Worm (Caenorhabditis elegans): ENCODE data around the gene fbxa-72.

Gene fbxa-72

ce11 chrV:667459-667858 is 9.1 kb downstream of the fbxa-72 start, which contains the start of gene nhr-180:
TSS of gene nhr-180 (minus strand) at chrV:667510.
- TF ChIP-seq nhr-23 (tag; optimal IDR thresholded peaks at IDR 0.05), result no peak
- no peak for TF ChIP-seq mbf-1 (tag; optimal IDR thresholded peaks at IDR 0.05)
- TF ChIP-seq ZK546.5 (tag; optimal IDR thresholded peaks at IDR 0.05), result no peak
- no peak for TF ChIP-seq ama-1 (optimal IDR thresholded peaks at IDR 0.05)
- no peak for TF ChIP-seq gmeb-1 (tag; optimal IDR thresholded peaks at IDR 0.05)
- peak; percentile 76 for TF ChIP-seq sma-9 (GFP tag; optimal IDR thresholded peaks at IDR 0.05)
- no peak for TF ChIP-seq sma-9 (tag; optimal IDR thresholded peaks at IDR 0.05)
- TF ChIP-seq unc-62 (GFP tag; optimal IDR thresholded peaks at IDR 0.05), result no peak

DNA sequence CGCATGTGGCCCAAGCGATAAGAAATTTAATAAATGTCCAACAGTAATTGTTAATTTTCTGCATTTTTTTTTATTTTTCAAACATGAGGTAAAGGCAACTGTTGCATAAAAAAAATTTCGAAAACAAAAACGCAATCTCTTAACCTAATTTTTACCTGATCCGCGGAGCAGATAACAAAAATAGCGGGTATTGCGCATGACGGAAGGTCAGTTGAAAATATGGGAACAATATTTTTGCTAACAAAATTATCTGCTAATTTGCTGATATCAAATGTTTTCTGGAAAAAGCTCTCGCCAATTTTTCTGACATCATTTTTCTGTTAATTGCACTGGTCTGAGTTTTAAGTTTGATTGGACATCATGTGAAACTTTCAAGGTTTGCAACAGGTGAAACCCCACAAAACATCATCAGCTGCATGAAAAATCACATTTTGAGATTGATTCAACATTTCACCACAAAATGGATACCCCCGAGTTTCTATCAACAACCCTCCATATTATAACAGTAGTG is 12.2 kb downstream of the fbxa-72 start, which contains the start of the genes F31F4.11 and srh-266:
TSS of gene F31F4.11 (minus strand) at position 101 of the 511 bp plus-strand sequence.
TSS of gene srh-266 (plus strand) at position 461 of the 511 bp plus-strand sequence.
- TF ChIP-seq mdl-1 (tag; optimal IDR thresholded peaks at IDR 0.05) (no peak), unc-62 (GFP tag; optimal IDR thresholded peaks at IDR 0.05) (no peak), unc-55 (GFP tag; optimal IDR thresholded peaks at IDR 0.05) (no peak), Y55F3AM.14 (GFP tag; optimal IDR thresholded peaks at IDR 0.05) (no peak), lin-11 (tag; optimal IDR thresholded peaks at IDR 0.05) (no peak), skn-1 (tag; optimal IDR thresholded peaks at IDR 0.05) (no peak), ceh-82 (tag; optimal IDR thresholded peaks at IDR 0.05) (no peak), crh-2 (tag; optimal IDR thresholded peaks at IDR 0.05) (no peak), elt-1 (tag; optimal IDR thresholded peaks at IDR 0.05) (no peak), ama-1 (optimal IDR thresholded peaks at IDR 0.05) (no peak), ztf-4 (tag; optimal IDR thresholded peaks at IDR 0.05) (no peak), zag-1 (tag; optimal IDR thresholded peaks at IDR 0.05) (no peak), F13H6.1 (tag; optimal IDR thresholded peaks at IDR 0.05) (no peak), lin-39 (tag; optimal IDR thresholded peaks at IDR 0.05) (no peak), peb-1 (tag; optimal IDR thresholded peaks at IDR 0.05) (no peak), ceh-16 (tag; optimal IDR thresholded peaks at IDR 0.05) (no peak), blmp-1 (tag; optimal IDR thresholded peaks at IDR 0.05; ENCODE audit: insufficient read depth) (no peak), nhr-129 (tag; optimal IDR thresholded peaks at IDR 0.05) (no peak)

- TF ChIP-seq unc-62 (GFP tag; optimal IDR thresholded peaks at IDR 0.05) (no peak), snpc-4 (tag; optimal IDR thresholded peaks at IDR 0.05) (no peak), sem-4 (tag; optimal IDR thresholded peaks at IDR 0.05) (no peak), mab-5 (tag; optimal IDR thresholded peaks at IDR 0.05) (no peak), nhr-12 (tag; optimal IDR thresholded peaks at IDR 0.05) (no peak), Y55F3AM.14 (GFP tag; optimal IDR thresholded peaks at IDR 0.05) (no peak), F13H6.1 (tag; optimal IDR thresholded peaks at IDR 0.05) (no peak), aly-2 (tag; optimal IDR thresholded peaks at IDR 0.05) (no peak), gmeb-1 (tag; optimal IDR thresholded peaks at IDR 0.05) (no peak), lin-13 (GFP tag; optimal IDR thresholded peaks at IDR 0.05) (no peak), ceh-82 (tag; optimal IDR thresholded peaks at IDR 0.05) (no peak), lin-11 (tag; optimal IDR thresholded peaks at IDR 0.05) (no peak), nhr-23 (tag; optimal IDR thresholded peaks at IDR 0.05) (no peak), crh-2 (tag; optimal IDR thresholded peaks at IDR 0.05) (no peak)
Observed at ce11 chrV:660210-660609, 16.3 kb downstream of the fbxa-72 start, which contains the start of gene F31F4.17. TSS of gene F31F4.17 (minus strand) at chrV:660310.

DNA sequence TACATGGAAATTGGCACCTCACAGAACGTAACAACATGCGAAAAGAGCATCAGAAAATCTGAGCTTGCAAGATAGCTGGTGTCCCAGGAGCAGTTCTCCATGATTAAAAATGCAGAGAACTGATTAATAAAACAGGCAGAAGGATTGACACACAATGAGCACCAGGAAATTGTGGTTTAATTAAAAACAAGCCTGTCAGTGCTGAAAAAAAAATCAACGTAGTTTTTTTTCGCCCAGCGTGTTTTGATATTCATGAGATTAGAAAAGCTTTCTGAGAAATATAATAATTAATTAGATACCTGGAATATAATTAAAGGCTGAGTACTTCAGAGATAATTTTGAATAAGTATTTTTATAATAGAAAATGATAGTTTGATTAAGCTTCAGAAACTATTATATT is 18.9 kb downstream of the fbxa-72 start, which contains the start of gene srh-246:
TSS of gene srh-246 (minus strand) at position 101 of the 400 bp plus-strand sequence.
- no peak for TF ChIP-seq zag-1 (tag; optimal IDR thresholded peaks at IDR 0.05)
- no peak for TF ChIP-seq egl-27 (tag; optimal IDR thresholded peaks at IDR 0.05)
- no peak for TF ChIP-seq sma-9 (GFP tag; optimal IDR thresholded peaks at IDR 0.05)
- TF ChIP-seq sma-9 (tag; optimal IDR thresholded peaks at IDR 0.05), result no peak
- no peak for TF ChIP-seq nhr-237 (tag; optimal IDR thresholded peaks at IDR 0.05)
- TF ChIP-seq aly-2 (tag; optimal IDR thresholded peaks at IDR 0.05), result no peak
- no peak for TF ChIP-seq nhr-6 (tag; optimal IDR thresholded peaks at IDR 0.05)
- no peak for TF ChIP-seq gmeb-1 (tag; optimal IDR thresholded peaks at IDR 0.05)
- no peak for TF ChIP-seq nhr-11 (tag; optimal IDR thresholded peaks at IDR 0.05)
- no peak for TF ChIP-seq sma-3 (GFP tag; optimal IDR thresholded peaks at IDR 0.05)
- no peak for TF ChIP-seq ztf-1 (GFP tag; conservative IDR thresholded peaks at IDR 0.05)
- no peak for TF ChIP-seq nhr-12 (tag; optimal IDR thresholded peaks at IDR 0.05)
- TF ChIP-seq lin-13 (GFP tag; optimal IDR thresholded peaks at IDR 0.05), result no peak
- no peak for TF ChIP-seq nhr-129 (tag; optimal IDR thresholded peaks at IDR 0.05)
- no peak for TF ChIP-seq nhr-10 (tag; optimal IDR thresholded peaks at IDR 0.05)
- TF ChIP-seq alr-1 (tag; optimal IDR thresholded peaks at IDR 0.05), result no peak
- TF ChIP-seq peb-1 (tag; optimal IDR thresholded peaks at IDR 0.05), result no peak
- no peak for TF ChIP-seq ceh-16 (tag; optimal IDR thresholded peaks at IDR 0.05)
- TF ChIP-seq unc-55 (GFP tag; optimal IDR thresholded peaks at IDR 0.05), result no peak
- TF ChIP-seq mdl-1 (tag; optimal IDR thresholded peaks at IDR 0.05), result no peak
- no peak for TF ChIP-seq crh-2 (tag; optimal IDR thresholded peaks at IDR 0.05)
